Worm (Caenorhabditis elegans) whole organism, L4 larva: ENCODE measurements around the gene ttr-52.
A peak's percentile ranks its signal among the peaks of the same experiment; 100 is the strongest.

Source experiments
- F44E2.7 ChIP-seq: fragments of 200-800 bp; sonication (Bioruptor generic); IDR thresholded peaks from 2 replicates; pipeline ENCODE4 v2.1.2; 2022; ENCODE audit warnings: missing genetic modification characterization, missing compliant biosample characterization
- F49E8.2 ChIP-seq: sonication (generic microtip); optimal IDR thresholded peaks from 2 replicates; lab custom pipeline; 2016; ENCODE audit warnings: missing compliant biosample characterization, mild to moderate bottlenecking, missing genetic modification characterization, borderline replicate concordance
- T20F7.1 ChIP-seq: fragments of 200-800 bp; sonication (Bioruptor generic); optimal IDR thresholded peaks from 2 replicates; lab custom pipeline; 2018; ENCODE audit warnings: mild to moderate bottlenecking, missing genetic modification characterization, missing compliant biosample characterization
- T26A8.4 ChIP-seq: fragments of 200-800 bp; sonication (Bioruptor generic); IDR thresholded peaks from 2 replicates; pipeline ENCODE4 v1.3.6; 2022; ENCODE audit warnings: missing genetic modification characterization, missing compliant biosample characterization
- Y48G9A.11 ChIP-seq: fragments of 200-800 bp; sonication (Bioruptor generic); IDR thresholded peaks from 2 replicates; pipeline ENCODE4 v1.3.6; 2022; ENCODE audit warnings: missing genetic modification reagents, missing genetic modification characterization, missing compliant biosample characterization
- Y5F2A.4 ChIP-seq: fragments of 200-800 bp; sonication (Bioruptor generic); optimal IDR thresholded peaks from 2 replicates; lab custom pipeline; 2018; ENCODE audit warnings: mild to moderate bottlenecking, missing genetic modification characterization, missing compliant biosample characterization
- Y75B8A.6 ChIP-seq: fragments of 200-800 bp; sonication (Bioruptor generic); IDR thresholded peaks from 2 replicates; pipeline ENCODE4 v1.3.6; 2022; ENCODE audit warnings: missing genetic modification reagents, missing genetic modification characterization, missing compliant biosample characterization
- ZK337.2 ChIP-seq: fragments of 200-800 bp; sonication (Bioruptor generic); IDR thresholded peaks from 2 replicates; pipeline ENCODE4 v1.3.6; 2022; ENCODE audit warnings: missing genetic modification reagents, missing genetic modification characterization, missing compliant biosample characterization
- ZK546.5 ChIP-seq, 2 experiments: sonication (generic microtip); optimal IDR thresholded peaks; 2 replicates each; lab custom pipeline; 2017; ENCODE audit warnings: missing biosample characterization in 2 of 2, missing genetic modification characterization in 2 of 2
- ama-1 ChIP-seq: fragments of 150-350 bp; optimal IDR thresholded peaks from 2 replicates; lab custom pipeline; 2014; ENCODE audit warnings: inconsistent platforms, mixed read lengths
- attf-4 ChIP-seq: sonication (generic microtip); optimal IDR thresholded peaks from 3 replicates; lab custom pipeline; 2017; ENCODE audit warnings: missing biosample characterization, missing genetic modification characterization
- ceh-20 ChIP-seq: fragments of 200-800 bp; sonication (Bioruptor generic); IDR thresholded peaks from 2 replicates; pipeline ENCODE4 v1.3.6; 2022; ENCODE audit warnings: missing genetic modification reagents, missing genetic modification characterization, missing compliant biosample characterization
- ceh-28 ChIP-seq: fragments of 150-350 bp; optimal IDR thresholded peaks from 2 replicates; lab custom pipeline; 2014; ENCODE audit warnings: missing biosample characterization, missing genetic modification reagents, missing genetic modification characterization
- ceh-44 ChIP-seq: fragments of 200-800 bp; sonication (Bioruptor generic); IDR thresholded peaks from 2 replicates; pipeline ENCODE4 v1.3.6; 2022; ENCODE audit warnings: missing genetic modification reagents, missing genetic modification characterization, missing compliant biosample characterization
- ceh-62 ChIP-seq: sonication (generic microtip); optimal IDR thresholded peaks from 2 replicates; lab custom pipeline; 2017; ENCODE audit warnings: missing biosample characterization, missing genetic modification characterization
- ces-1 ChIP-seq: fragments of 150-350 bp; sonication (generic microtip); optimal IDR thresholded peaks from 4 replicates; lab custom pipeline; 2014; ENCODE audit warnings: missing biosample characterization, missing genetic modification reagents, missing genetic modification characterization
- cey-2 ChIP-seq: sonication (generic microtip); optimal IDR thresholded peaks from 3 replicates; lab custom pipeline; 2017; ENCODE audit warnings: missing genetic modification characterization, mild to moderate bottlenecking, missing compliant biosample characterization, antibody characterized with exemption, borderline replicate concordance; ENCODE audit not compliant: insufficient read depth
- daf-12 ChIP-seq: fragments of 150-350 bp; optimal IDR thresholded peaks from 2 replicates; lab custom pipeline; 2014; ENCODE audit warnings: missing biosample characterization, missing genetic modification reagents, missing genetic modification characterization
- daf-19 ChIP-seq: fragments of 200-800 bp; sonication (Bioruptor generic); conservative IDR thresholded peaks from 2 replicates; pipeline ENCODE4 v1.3.6; 2022; ENCODE audit warnings: missing genetic modification characterization, missing compliant biosample characterization
- dmd-8 ChIP-seq: fragments of 200-800 bp; sonication (Bioruptor generic); IDR thresholded peaks from 2 replicates; pipeline ENCODE4 v1.3.6; 2022; ENCODE audit warnings: missing genetic modification characterization, missing compliant biosample characterization
- dpl-1 ChIP-seq: fragments of 150-350 bp; optimal IDR thresholded peaks from 2 replicates; lab custom pipeline; 2014; ENCODE audit warnings: missing biosample characterization, missing genetic modification reagents, missing genetic modification characterization
- duxl-1 ChIP-seq: sonication (generic microtip); optimal IDR thresholded peaks from 2 replicates; lab custom pipeline; 2016; ENCODE audit warnings: mild to moderate bottlenecking, missing genetic modification characterization, moderate library complexity, missing compliant biosample characterization; ENCODE audit not compliant: poor library complexity
- egl-43 ChIP-seq: fragments of 200-800 bp; sonication (Bioruptor generic); IDR thresholded peaks from 2 replicates; pipeline ENCODE4 v1.3.6; 2022; ENCODE audit warnings: missing genetic modification reagents, missing genetic modification characterization, missing compliant biosample characterization
- hif-1 ChIP-seq, 2 experiments: sonication (generic microtip); optimal IDR thresholded peaks; 2 replicates each; lab custom pipeline; 2016 to 2017; ENCODE audit warnings: missing compliant biosample characterization in 2 of 2, missing genetic modification characterization in 2 of 2, missing genetic modification reagents in 2 of 2, missing genotype in 2 of 2, mild to moderate bottlenecking in 1 of 2
- hlh-30 ChIP-seq: sonication (generic microtip); optimal IDR thresholded peaks from 2 replicates; lab custom pipeline; 2017; ENCODE audit warnings: antibody characterized with exemption, mild to moderate bottlenecking, missing genetic modification characterization, missing compliant biosample characterization; ENCODE audit not compliant: insufficient read depth
- hmg-1.1 ChIP-seq: fragments of 200-800 bp; sonication (Bioruptor generic); IDR thresholded peaks from 2 replicates; pipeline ENCODE4 v1.3.6; 2022; ENCODE audit warnings: missing genetic modification reagents, missing genetic modification characterization, missing compliant biosample characterization
- lin-1 ChIP-seq: fragments of 200-800 bp; sonication (Bioruptor generic); IDR thresholded peaks from 2 replicates; pipeline ENCODE4 v1.3.6; 2022; ENCODE audit warnings: missing genetic modification reagents, missing genetic modification characterization, missing compliant biosample characterization
- lin-13 ChIP-seq: fragments of 150-350 bp; optimal IDR thresholded peaks from 2 replicates; lab custom pipeline; 2014; ENCODE audit warnings: missing biosample characterization, missing genetic modification reagents, missing genetic modification characterization
- lin-15B ChIP-seq: fragments of 150-350 bp; sonication (generic microtip); optimal IDR thresholded peaks from 3 replicates; lab custom pipeline; 2014; ENCODE audit warnings: missing biosample characterization, missing genetic modification characterization
- madf-5 ChIP-seq, 2 experiments: fragments of 200-800 bp; sonication (Bioruptor generic); IDR thresholded peaks; 2 replicates each; pipeline ENCODE4 v1.3.6; 2022; ENCODE audit warnings: missing compliant biosample characterization in 2 of 2, missing genetic modification characterization in 2 of 2
- mep-1 ChIP-seq: fragments of 150-350 bp; sonication (generic microtip); optimal IDR thresholded peaks from 3 replicates; lab custom pipeline; 2014; ENCODE audit warnings: missing biosample characterization, missing genetic modification characterization
- mxl-2 ChIP-seq: fragments of 200-800 bp; sonication (Bioruptor generic); conservative IDR thresholded peaks from 2 replicates; pipeline ENCODE4 v1.3.6; 2022; ENCODE audit warnings: missing genetic modification reagents, missing genetic modification characterization, missing compliant biosample characterization
- mxl-3 ChIP-seq: fragments of 200-800 bp; sonication (Bioruptor generic); optimal IDR thresholded peaks from 2 replicates; lab custom pipeline; 2018; ENCODE audit warnings: mild to moderate bottlenecking, missing genetic modification characterization, missing compliant biosample characterization
- nhr-10 ChIP-seq: fragments of 150-350 bp; optimal IDR thresholded peaks from 2 replicates; lab custom pipeline; 2014; ENCODE audit warnings: missing biosample characterization, missing genetic modification characterization
- nhr-237 ChIP-seq: sonication (generic microtip); optimal IDR thresholded peaks from 2 replicates; lab custom pipeline; 2017; ENCODE audit warnings: missing biosample characterization, missing genetic modification characterization
- nhr-41 ChIP-seq: fragments of 200-800 bp; sonication (Bioruptor generic); IDR thresholded peaks from 2 replicates; pipeline ENCODE4 v1.3.6; 2022; ENCODE audit warnings: missing genetic modification reagents, missing genetic modification characterization, missing compliant biosample characterization
- nhr-48 ChIP-seq: sonication (generic microtip); optimal IDR thresholded peaks from 2 replicates; lab custom pipeline; 2016; ENCODE audit warnings: mild to moderate bottlenecking, missing genetic modification characterization, missing compliant biosample characterization
- nhr-6 ChIP-seq: fragments of 150-350 bp; optimal IDR thresholded peaks from 2 replicates; lab custom pipeline; 2014; ENCODE audit warnings: missing biosample characterization, missing genetic modification characterization
- pha-4 ChIP-seq, 2 experiments: fragments of 150-350 bp in 1 of 2; fragments of 200-800 bp in 1 of 2; sonication (Bioruptor generic) in 1 of 2; IDR thresholded peaks in 1 of 2; optimal IDR thresholded peaks in 1 of 2; 2 replicates each; pipeline versions ENCODE4 v1.3.6 to Lab custom; 2014 to 2022; ENCODE audit warnings: missing genetic modification characterization in 2 of 2, missing genetic modification reagents in 2 of 2, missing biosample characterization in 1 of 2, missing compliant biosample characterization in 1 of 2
- rbr-2 ChIP-seq: sonication (generic microtip); optimal IDR thresholded peaks from 2 replicates; lab custom pipeline; 2016; ENCODE audit warnings: missing genotype, missing genetic modification characterization, missing compliant biosample characterization
- skn-1 ChIP-seq: fragments of 150-350 bp; optimal IDR thresholded peaks from 2 replicates; lab custom pipeline; 2014; ENCODE audit warnings: missing biosample characterization, missing genetic modification characterization
- spr-3 ChIP-seq: fragments of 200-800 bp; sonication (Bioruptor generic); optimal IDR thresholded peaks from 2 replicates; lab custom pipeline; 2018; ENCODE audit warnings: mild to moderate bottlenecking, missing genetic modification characterization, missing compliant biosample characterization
- tra-1 ChIP-seq: fragments of 200-800 bp; sonication (Bioruptor generic); IDR thresholded peaks from 2 replicates; pipeline ENCODE4 v1.3.6; 2022; ENCODE audit warnings: missing genetic modification reagents, missing genetic modification characterization, missing compliant biosample characterization
- unc-39 ChIP-seq: sonication (generic microtip); optimal IDR thresholded peaks from 2 replicates; lab custom pipeline; 2017; ENCODE audit warnings: missing biosample characterization, missing genetic modification characterization
- vab-7 ChIP-seq: fragments of 200-800 bp; sonication (Bioruptor generic); IDR thresholded peaks from 2 replicates; pipeline ENCODE4 v1.3.6; 2022; ENCODE audit warnings: missing genetic modification reagents, missing genetic modification characterization, missing compliant biosample characterization
- zag-1 ChIP-seq: fragments of 150-350 bp; optimal IDR thresholded peaks from 2 replicates; lab custom pipeline; 2014; ENCODE audit warnings: missing biosample characterization, missing genetic modification characterization
- zfp-2 ChIP-seq: sonication (generic microtip); optimal IDR thresholded peaks from 2 replicates; lab custom pipeline; 2016; ENCODE audit warnings: mild to moderate bottlenecking, missing genetic modification characterization, missing compliant biosample characterization
- zip-11 ChIP-seq: fragments of 200-800 bp; sonication (Bioruptor generic); IDR thresholded peaks from 2 replicates; pipeline ENCODE4 v1.3.6; 2022; ENCODE audit warnings: missing genetic modification characterization, missing compliant biosample characterization
- zip-2 ChIP-seq: fragments of 150-350 bp; optimal IDR thresholded peaks from 2 replicates; lab custom pipeline; 2014; ENCODE audit warnings: missing biosample characterization, missing genetic modification characterization
- ztf-11 ChIP-seq: fragments of 150-350 bp; optimal IDR thresholded peaks from 2 replicates; lab custom pipeline; 2014; ENCODE audit warnings: missing biosample characterization, missing genetic modification characterization
- ztf-7 ChIP-seq: fragments of 150-350 bp; optimal IDR thresholded peaks from 2 replicates; lab custom pipeline; 2014; ENCODE audit warnings: missing biosample characterization, missing genetic modification characterization

The ttr-52 gene

ce11 chrIII:13411202-13411601 lies 6.7 kb downstream of the ttr-52 start:
- TF ChIP-seq ztf-11 (tag; lab: Kevin White, UChicago) = no peak
- TF ChIP-seq ztf-7 (tag; lab: Kevin White, UChicago) = no peak
- no peak for TF ChIP-seq nhr-6 (tag; lab: Kevin White, UChicago)
- 0 out of 2 replicates have a peak, but pooled peaks have one; percentile 12 for TF ChIP-seq tra-1 (GFP tag; lab: Robert Waterston, UW)
- peak; percentile 28 for TF ChIP-seq spr-3 (GFP tag; lab: Kevin White, UChicago)
- TF ChIP-seq nhr-41 (GFP tag; lab: Robert Waterston, UW) = no peak
- no peak for TF ChIP-seq ZK546.5 (tag; optimal IDR thresholded peaks at IDR 0.05; lab: Kevin White, UChicago)
- 0 out of 2 replicates have a peak, but pooled peaks have one; percentile 30 for TF ChIP-seq T26A8.4
- peak; percentile 23 for TF ChIP-seq lin-13 (GFP tag; lab: Kevin White, UChicago)
- peak; percentile 24; the same call in 1 of the 2 replicates for TF ChIP-seq Y48G9A.11 (GFP tag; lab: Robert Waterston, UW)
- TF ChIP-seq ceh-62 (tag; lab: Kevin White, UChicago) = no peak
- no peak for TF ChIP-seq T20F7.1
- no peak for TF ChIP-seq mxl-2 (GFP tag; lab: Robert Waterston, UW)
- TF ChIP-seq hmg-1.1 = no peak
- 0 out of 2 replicates have a peak, but pooled peaks have one; percentile 28 for TF ChIP-seq Y75B8A.6 (GFP tag; lab: Robert Waterston, UW)
- TF ChIP-seq duxl-1 (tag; lab: Kevin White, UChicago) = no peak
- no peak for TF ChIP-seq daf-12 (tag; lab: Kevin White, UChicago)
- TF ChIP-seq skn-1 (tag; lab: Kevin White, UChicago) = no peak
- peak; percentile 28 for TF ChIP-seq F49E8.2 (tag; lab: Kevin White, UChicago)
- TF ChIP-seq zfp-2 (tag; lab: Kevin White, UChicago) = no peak
- TF ChIP-seq rbr-2 = no peak
- no peak for TF ChIP-seq unc-39 (tag; lab: Kevin White, UChicago)
- no peak for TF ChIP-seq nhr-10 (tag; lab: Kevin White, UChicago)
- TF ChIP-seq ceh-20 = no peak
- TF ChIP-seq dmd-8 (GFP tag; lab: Robert Waterston, UW) = peak; percentile 82
- no peak for TF ChIP-seq cey-2 (tag; lab: Kevin White, UChicago)
- peak; percentile 59; the same call in 1 of the 2 replicates for TF ChIP-seq F44E2.7 (GFP tag; lab: Robert Waterston, UW)
- no peak for TF ChIP-seq lin-1 (GFP tag; lab: Robert Waterston, UW)
- TF ChIP-seq ZK337.2 = no peak
- TF ChIP-seq mxl-3 (GFP tag; lab: Kevin White, UChicago) = no peak
- TF ChIP-seq daf-19 (GFP tag; lab: Robert Waterston, UW) = no peak
- TF ChIP-seq vab-7 = peak; percentile 62; the same call in 1 of the 2 replicates
- TF ChIP-seq nhr-237 (tag; lab: Kevin White, UChicago) = no peak
- no peak for TF ChIP-seq ces-1 (GFP tag; lab: Kevin White, UChicago)
- TF ChIP-seq hlh-30 = no peak
- TF ChIP-seq attf-4 (tag; lab: Kevin White, UChicago) = no peak
- no peak; the same call in 1 of the 2 replicates for TF ChIP-seq egl-43 (GFP tag; lab: Robert Waterston, UW)
- TF ChIP-seq mep-1 (tag; lab: Kevin White, UChicago) = no peak
- peak; percentile 41; the same call in 1 of the 2 replicates for TF ChIP-seq ceh-44
- no peak for TF ChIP-seq lin-15B (tag; lab: Kevin White, UChicago)
- TF ChIP-seq zip-11 (GFP tag; lab: Robert Waterston, UW) = no peak
- peak; percentile 3 for TF ChIP-seq zip-2 (tag; lab: Kevin White, UChicago)
- TF ChIP-seq dpl-1 (GFP tag; lab: Kevin White, UChicago) = no peak
- TF ChIP-seq pha-4 (GFP tag; IDR thresholded peaks at IDR 0.05; lab: Robert Waterston, UW) = 0 out of 2 replicates have a peak, but pooled peaks have one; percentile 31
- no peak for TF ChIP-seq pha-4 (tag; optimal IDR thresholded peaks at IDR 0.05; lab: Kevin White, UChicago)
- TF ChIP-seq nhr-48 (tag; lab: Kevin White, UChicago) = peak; percentile 7
- TF ChIP-seq zag-1 (tag; lab: Kevin White, UChicago) = no peak
- no peak for TF ChIP-seq madf-5 (GFP tag; IDR thresholded peaks at IDR 0.05; lab: Robert Waterston, UW)
- no peak for TF ChIP-seq Y5F2A.4 (GFP tag; lab: Kevin White, UChicago)
- no peak for TF ChIP-seq ceh-28 (tag; lab: Kevin White, UChicago)
- no peak for TF ChIP-seq ama-1 (lab: Kevin White, UChicago)
- TF ChIP-seq hif-1 (tag; optimal IDR thresholded peaks at IDR 0.05; lab: Kevin White, UChicago) = no peak
